Fruit fly (Drosophila melanogaster) whole organism, adult: ENCODE measurements around the gene Nup107.
A peak's percentile ranks its signal among the peaks of the same experiment; 100 is the strongest.

Experiments used
- CG11617 ChIP-seq: fragments of 200-800 bp; sonication (Bioruptor generic); optimal IDR thresholded peaks from 2 replicates; lab custom pipeline; 2017; ENCODE audit warnings: mild to moderate bottlenecking, missing biosample characterization, missing genetic modification reagents, missing genetic modification characterization
- CG12768 ChIP-seq: fragments of 200-800 bp; sonication (Bioruptor generic); optimal IDR thresholded peaks from 2 replicates; lab custom pipeline; 2017; ENCODE audit warnings: missing biosample characterization, missing genetic modification characterization, mild to moderate bottlenecking, moderate library complexity, missing genetic modification reagents
- CG14711 ChIP-seq: fragments of 200-800 bp; sonication (Bioruptor generic); optimal IDR thresholded peaks from 2 replicates; lab custom pipeline; 2018; ENCODE audit warnings: missing biosample characterization, mild to moderate bottlenecking, missing genetic modification characterization, moderate library complexity
- CG1620 ChIP-seq: fragments of 200-800 bp; sonication (Bioruptor generic); optimal IDR thresholded peaks from 2 replicates; lab custom pipeline; 2016; ENCODE audit warnings: missing biosample characterization, missing genetic modification characterization
- CG33017 ChIP-seq: fragments of 200-800 bp; sonication (Bioruptor generic); optimal IDR thresholded peaks from 2 replicates; lab custom pipeline; 2018; ENCODE audit warnings: missing biosample characterization, mild to moderate bottlenecking, missing genetic modification characterization, moderate library complexity
- CG5204 ChIP-seq: fragments of 200-800 bp; sonication (Bioruptor generic); optimal IDR thresholded peaks from 2 replicates; lab custom pipeline; 2016; ENCODE audit warnings: missing biosample characterization, missing genetic modification characterization
- CG7045 ChIP-seq: fragments of 200-800 bp; sonication (Bioruptor generic); optimal IDR thresholded peaks from 2 replicates; lab custom pipeline; 2017; ENCODE audit warnings: missing biosample characterization, mild to moderate bottlenecking, missing genetic modification characterization
- CG7101 ChIP-seq: fragments of 200-800 bp; sonication (Bioruptor generic); optimal IDR thresholded peaks from 2 replicates; lab custom pipeline; 2018; ENCODE audit warnings: missing biosample characterization, mild to moderate bottlenecking, missing genetic modification characterization, moderate library complexity
- Clk ChIP-seq: fragments of 200-800 bp; sonication (Bioruptor generic); optimal IDR thresholded peaks from 2 replicates; lab custom pipeline; 2017; ENCODE audit warnings: missing biosample characterization, missing genetic modification characterization
- Crg-1 ChIP-seq: fragments of 200-800 bp; sonication (Bioruptor generic); optimal IDR thresholded peaks from 2 replicates; lab custom pipeline; 2016; ENCODE audit warnings: missing biosample characterization, missing genetic modification characterization
- Hr96 ChIP-seq: fragments of 200-800 bp; sonication (Bioruptor generic); optimal IDR thresholded peaks from 2 replicates; lab custom pipeline; 2016; ENCODE audit warnings: missing biosample characterization, missing genetic modification characterization
- Mnt ChIP-seq: fragments of 200-800 bp; sonication (Bioruptor generic); optimal IDR thresholded peaks from 2 replicates; lab custom pipeline; 2016; ENCODE audit warnings: missing biosample characterization, mild to moderate bottlenecking, missing genetic modification characterization
- bab1 ChIP-seq: fragments of 200-800 bp; sonication (Bioruptor generic); optimal IDR thresholded peaks from 3 replicates; lab custom pipeline; 2019; ENCODE audit warnings: missing biosample characterization, mild to moderate bottlenecking, missing genetic modification characterization, moderate library complexity
- cic ChIP-seq: fragments of 200-800 bp; sonication (Bioruptor generic); optimal IDR thresholded peaks from 2 replicates; lab custom pipeline; 2017; ENCODE audit warnings: missing biosample characterization, mild to moderate bottlenecking, missing genetic modification characterization, moderate library complexity
- cnc ChIP-seq, 2 experiments: fragments of >200 bp; optimal IDR thresholded peaks; 2 replicates each; lab custom pipeline; 2017
- kay ChIP-seq: fragments of 200-800 bp; sonication (Bioruptor generic); peaks from one replicate; lab custom pipeline; 2016; ENCODE audit warnings: missing biosample characterization, missing genetic modification characterization, borderline replicate concordance
- ovo ChIP-seq: fragments of 200-800 bp; sonication (Bioruptor generic); optimal IDR thresholded peaks from 2 replicates; lab custom pipeline; 2016; ENCODE audit warnings: missing biosample characterization, missing genetic modification characterization
- pad ChIP-seq: fragments of 200-800 bp; sonication (Bioruptor generic); optimal IDR thresholded peaks from 3 replicates; lab custom pipeline; 2017; ENCODE audit warnings: missing biosample characterization, missing genetic modification characterization, mild to moderate bottlenecking, moderate library complexity, missing genetic modification reagents
- tj ChIP-seq: fragments of 200-800 bp; sonication (Bioruptor generic); optimal IDR thresholded peaks from 3 replicates; lab custom pipeline; 2017; ENCODE audit warnings: missing biosample characterization, mild to moderate bottlenecking, missing genetic modification characterization, moderate library complexity
- toe ChIP-seq: fragments of 200-800 bp; sonication (Bioruptor generic); optimal IDR thresholded peaks from 2 replicates; lab custom pipeline; 2016; ENCODE audit warnings: missing biosample characterization, missing genetic modification characterization

Nup107 gene

DNA sequence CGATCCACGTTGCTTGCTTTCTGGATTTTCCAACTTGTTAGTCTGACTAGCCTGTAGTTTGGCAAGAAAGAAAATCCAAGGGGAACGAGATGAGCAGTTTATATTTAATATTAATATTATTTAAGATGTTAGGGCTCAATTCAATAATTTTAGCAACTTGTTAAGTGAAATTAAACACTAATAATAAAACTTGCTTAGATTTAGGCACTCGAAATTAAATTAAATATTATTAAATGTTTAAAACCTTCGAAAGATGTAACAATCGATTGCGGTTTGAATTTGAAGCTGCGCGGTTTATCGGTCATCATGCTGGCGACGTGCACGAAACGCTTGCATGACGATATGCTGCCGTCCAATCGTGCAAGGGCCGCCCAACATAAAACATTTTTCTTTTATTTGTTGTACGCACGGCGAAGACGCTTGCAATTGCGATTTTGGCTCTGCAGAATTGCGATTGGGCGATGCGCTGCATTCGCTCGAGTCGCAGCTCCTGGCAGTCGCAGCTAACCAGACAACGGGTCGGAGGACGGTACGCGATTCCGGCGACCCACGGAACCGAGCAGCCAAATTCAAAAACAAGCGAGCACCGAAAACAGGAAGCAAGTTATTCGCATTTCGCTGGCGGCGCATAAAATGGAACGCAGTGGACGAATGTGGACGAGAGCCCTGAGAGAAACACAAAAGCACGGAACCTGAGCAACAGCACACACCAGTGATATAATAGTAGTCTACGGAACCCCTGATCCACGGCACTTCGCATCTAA lies 1.3 kb upstream of the Nup107 start, which contains the start of the genes Vha16-5 and CG12299:
TSS of gene Vha16-5 (minus strand) at position 51 of the 764 bp plus-strand sequence.
TSS of gene CG12299 (plus strand) at position 353 of the 764 bp plus-strand sequence.
- TF ChIP-seq cnc (optimal IDR thresholded peaks at IDR 0.05; lab: Kevin White, UChicago) (no peak), kay (GFP tag; lab: Kevin White, UChicago) (no peak), toe (GFP tag; lab: Kevin White, UChicago) (peak; percentile 65), CG14711 (tag; lab: Kevin White, UChicago) (peak; percentile 38), Crg-1 (GFP tag; lab: Kevin White, UChicago) (peak; percentile 30), tj (GFP tag; lab: Kevin White, UChicago) (peak; percentile 75), CG11617 (GFP tag; lab: Kevin White, UChicago) (peak; percentile 78), ovo (GFP tag; lab: Kevin White, UChicago) (no peak), cic (GFP tag; lab: Kevin White, UChicago) (no peak), Clk (GFP tag; lab: Kevin White, UChicago) (no peak), CG12768 (GFP tag; lab: Kevin White, UChicago) (peak; percentile 0), Hr96 (GFP tag; lab: Kevin White, UChicago) (peak; percentile 58), bab1 (GFP tag; lab: Kevin White, UChicago) (peak; percentile 97), Mnt (GFP tag; lab: Kevin White, UChicago) (peak; percentile 59), pad (GFP tag; lab: Kevin White, UChicago) (peak; percentile 31), CG33017 (no peak), CG1620 (GFP tag; lab: Kevin White, UChicago) (peak; percentile 75), CG7045 (peak; percentile 10), CG7101 (peak; percentile 33), CG5204 (peak; percentile 58)

- TF ChIP-seq kay (GFP tag; lab: Kevin White, UChicago) (no peak), toe (GFP tag; lab: Kevin White, UChicago) (peak; percentile 70), CG5204 (peak; percentile 58), CG1620 (GFP tag; lab: Kevin White, UChicago) (peak; percentile 46), ovo (GFP tag; lab: Kevin White, UChicago) (no peak), tj (GFP tag; lab: Kevin White, UChicago) (no peak), Mnt (GFP tag; lab: Kevin White, UChicago) (peak; percentile 22), CG14711 (tag; lab: Kevin White, UChicago) (peak; percentile 96), pad (GFP tag; lab: Kevin White, UChicago) (peak; percentile 12), cic (GFP tag; lab: Kevin White, UChicago) (no peak), CG12768 (GFP tag; lab: Kevin White, UChicago) (peak; percentile 20), bab1 (GFP tag; lab: Kevin White, UChicago) (peak; percentile 79), Hr96 (GFP tag; lab: Kevin White, UChicago) (peak; percentile 53), Crg-1 (GFP tag; lab: Kevin White, UChicago) (peak; percentile 43), CG7045 (peak; percentile 2), CG7101 (peak; percentile 41), CG33017 (no peak), Clk (GFP tag; lab: Kevin White, UChicago) (no peak), CG11617 (GFP tag; lab: Kevin White, UChicago) (peak; percentile 54), cnc (optimal IDR thresholded peaks at IDR 0.05; lab: Kevin White, UChicago) (no peak)
Observed at dm6 chr2L:10732343-10732808, 3.5 kb downstream of the Nup107 start, which contains the start of the genes EMC3 and Dpy-30L1. TSS of gene EMC3 (minus strand) at chr2L:10732423. TSS of gene Dpy-30L1 (plus strand) at chr2L:10732653.

dm6 chr2L:10729955-10730354 lies 5.9 kb downstream of the Nup107 start, which contains the start of gene CG17118:
TSS of gene CG17118 (plus strand) at chr2L:10730255.
- TF ChIP-seq toe (GFP tag; lab: Kevin White, UChicago) (no peak), cnc (optimal IDR thresholded peaks at IDR 0.05; lab: Kevin White, UChicago) (no peak), CG33017 (no peak), CG1620 (GFP tag; lab: Kevin White, UChicago) (no peak), ovo (GFP tag; lab: Kevin White, UChicago) (no peak), CG5204 (no peak), Crg-1 (GFP tag; lab: Kevin White, UChicago) (no peak), kay (GFP tag; lab: Kevin White, UChicago) (no peak), Hr96 (GFP tag; lab: Kevin White, UChicago) (no peak), tj (GFP tag; lab: Kevin White, UChicago) (no peak), Clk (GFP tag; lab: Kevin White, UChicago) (no peak), CG12768 (GFP tag; lab: Kevin White, UChicago) (no peak), CG14711 (tag; lab: Kevin White, UChicago) (no peak), bab1 (GFP tag; lab: Kevin White, UChicago) (no peak), CG7101 (no peak), pad (GFP tag; lab: Kevin White, UChicago) (no peak)

dm6 chr2L:10728751-10729150 lies 7.1 kb downstream of the Nup107 start, which contains the start of gene CG6443:
TSS of gene CG6443 (plus strand) at chr2L:10728978.
- TF ChIP-seq CG11617 (GFP tag; lab: Kevin White, UChicago) (no peak), bab1 (GFP tag; lab: Kevin White, UChicago) (peak; percentile 22), pad (GFP tag; lab: Kevin White, UChicago) (no peak)

- TF ChIP-seq CG11617 (GFP tag; lab: Kevin White, UChicago) (no peak), pad (GFP tag; lab: Kevin White, UChicago) (no peak), Mnt (GFP tag; lab: Kevin White, UChicago) (no peak), cnc (optimal IDR thresholded peaks at IDR 0.05; lab: Kevin White, UChicago) (no peak), tj (GFP tag; lab: Kevin White, UChicago) (no peak), cic (GFP tag; lab: Kevin White, UChicago) (no peak), kay (GFP tag; lab: Kevin White, UChicago) (no peak), CG5204 (no peak), CG7045 (no peak), bab1 (GFP tag; lab: Kevin White, UChicago) (no peak), CG33017 (no peak), CG1620 (GFP tag; lab: Kevin White, UChicago) (no peak)
Observed at dm6 chr2L:10723903-10724302, 12.0 kb downstream of the Nup107 start, which contains the start of gene CG6431. TSS of gene CG6431 (plus strand) at chr2L:10724203.
